Worm (Caenorhabditis elegans) whole organism, L3 larva: Measurements from ENCODE around the gene str-250.

Source experiments
- fkh-10 ChIP-seq: sonication (generic microtip); optimal IDR thresholded peaks from 2 replicates; lab custom pipeline; 2017; ENCODE audit warnings: missing biosample characterization, missing genetic modification reagents, missing genetic modification characterization
- lsy-12 ChIP-seq: sonication (generic microtip); optimal IDR thresholded peaks from 2 replicates; lab custom pipeline; 2016; ENCODE audit warnings: mild to moderate bottlenecking, missing genetic modification characterization, missing compliant biosample characterization
- nhr-25 ChIP-seq: sonication (generic microtip); optimal IDR thresholded peaks from 2 replicates; lab custom pipeline; 2017; ENCODE audit warnings: missing biosample characterization, missing genetic modification characterization
- nhr-28 ChIP-seq: fragments of 150-350 bp; optimal IDR thresholded peaks from 2 replicates; lab custom pipeline; 2014; ENCODE audit warnings: missing biosample characterization, missing genetic modification characterization
- unc-62 ChIP-seq: fragments of 150-350 bp; sonication (generic microtip); optimal IDR thresholded peaks from 4 replicates; lab custom pipeline; 2014; ENCODE audit warnings: missing biosample characterization, missing genetic modification reagents, missing genetic modification characterization

DNA sequence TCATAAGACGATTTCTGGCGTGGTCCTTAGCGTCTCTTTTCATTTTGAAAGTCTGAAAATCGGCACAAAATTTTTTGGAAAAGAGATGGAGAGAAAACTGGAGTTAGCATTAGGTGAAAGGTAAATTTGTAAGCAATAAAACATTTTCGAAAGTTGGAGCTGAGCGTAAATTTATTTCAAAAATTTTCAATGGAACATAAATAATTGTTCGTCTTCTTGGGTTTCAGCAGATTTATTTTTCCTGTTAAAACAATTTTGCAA lies 9.6 kb upstream of the str-250 start, which contains the start of gene C06B3.6:
- TF ChIP-seq nhr-25 (tag; lab: Kevin White, UChicago) (no peak), fkh-10 (GFP tag; lab: Kevin White, UChicago) (no peak), unc-62 (GFP tag; lab: Kevin White, UChicago) (no peak), nhr-28 (no peak), lsy-12 (tag; lab: Kevin White, UChicago) (no peak)
